Worm (Caenorhabditis elegans) whole organism, L2 larva: ENCODE results near the gene hrg-4.

Source experiments
- ZK546.5 ChIP-seq: sonication (generic microtip); optimal IDR thresholded peaks from 2 replicates; lab custom pipeline; 2017; ENCODE audit warnings: missing biosample characterization, missing genetic modification characterization
- aly-2 ChIP-seq: fragments of 150-350 bp; optimal IDR thresholded peaks from 2 replicates; lab custom pipeline; 2014; ENCODE audit warnings: missing biosample characterization, missing genetic modification characterization
- elt-3 ChIP-seq: sonication (generic microtip); optimal IDR thresholded peaks from 2 replicates; lab custom pipeline; 2017; ENCODE audit warnings: missing biosample characterization, missing genetic modification characterization
- nhr-25 ChIP-seq: fragments of 150-350 bp; sonication (generic microtip); optimal IDR thresholded peaks from 3 replicates; lab custom pipeline; 2014; ENCODE audit warnings: missing biosample characterization, missing genetic modification characterization

ce11 chrIV:11022303-11022702 is 8.5 kb downstream of the hrg-4 start, which contains the start of gene alh-3:
- TF ChIP-seq ZK546.5 (tag; lab: Kevin White, UChicago) (no peak), aly-2 (no peak), nhr-25 (tag; lab: Kevin White, UChicago) (no peak), elt-3 (tag; lab: Kevin White, UChicago) (no peak)
